Worm (Caenorhabditis elegans) whole organism, L1 larva: ENCODE results near the gene nphp-4.

ENCODE experiments used
- F16B12.6 ChIP-seq: fragments of 150-350 bp; optimal IDR thresholded peaks from 2 replicates; lab custom pipeline; 2014; ENCODE audit warnings: missing biosample characterization, missing genetic modification characterization
- Y116A8C.19 ChIP-seq: sonication (generic microtip); optimal IDR thresholded peaks from 2 replicates; lab custom pipeline; 2016; ENCODE audit warnings: missing compliant biosample characterization, missing genetic modification characterization, borderline replicate concordance
- aly-2 ChIP-seq: fragments of 150-350 bp; optimal IDR thresholded peaks from 2 replicates; lab custom pipeline; 2014; ENCODE audit warnings: missing biosample characterization, missing genetic modification characterization
- blmp-1 ChIP-seq: fragments of 150-350 bp; optimal IDR thresholded peaks from 2 replicates; lab custom pipeline; 2014; ENCODE audit warnings: missing biosample characterization, missing genetic modification characterization
- ceh-63 ChIP-seq: fragments of 200-800 bp; sonication (Bioruptor generic); optimal IDR thresholded peaks from 2 replicates; lab custom pipeline; 2018; ENCODE audit warnings: mild to moderate bottlenecking, missing genetic modification characterization, missing compliant biosample characterization
- ceh-82 ChIP-seq, 3 experiments: fragments of 150-350 bp in 1 of 3; sonication (generic microtip) in 2 of 3; optimal IDR thresholded peaks; 2 replicates each; lab custom pipeline; 2014 to 2017; ENCODE audit warnings: missing biosample characterization in 3 of 3, missing genetic modification characterization in 3 of 3
- ceh-88 ChIP-seq: fragments of 200-800 bp; sonication (Bioruptor generic); IDR thresholded peaks from 2 replicates; pipeline ENCODE4 v1.3.6; 2022; ENCODE audit warnings: missing genetic modification characterization, missing compliant biosample characterization
- ces-1 ChIP-seq: fragments of 150-350 bp; optimal IDR thresholded peaks from 2 replicates; lab custom pipeline; 2014; ENCODE audit warnings: missing biosample characterization, missing genetic modification reagents, missing genetic modification characterization
- dpl-1 ChIP-seq, 3 experiments: fragments of 150-350 bp in 2 of 3; sonication (generic microtip) in 1 of 3; optimal IDR thresholded peaks; 2 replicates each; lab custom pipeline; 2014 to 2017; ENCODE audit warnings: missing biosample characterization in 3 of 3, missing genetic modification characterization in 3 of 3, missing genetic modification reagents in 3 of 3
- dsc-1 ChIP-seq: sonication (generic microtip); optimal IDR thresholded peaks from 2 replicates; lab custom pipeline; 2016; ENCODE audit warnings: mild to moderate bottlenecking, missing genetic modification characterization, missing compliant biosample characterization
- efl-3 ChIP-seq: fragments of 200-800 bp; sonication (Bioruptor generic); optimal IDR thresholded peaks from 2 replicates; lab custom pipeline; 2018; ENCODE audit warnings: mild to moderate bottlenecking, missing genetic modification characterization, missing compliant biosample characterization
- egl-13 ChIP-seq: sonication (generic microtip); optimal IDR thresholded peaks from 2 replicates; lab custom pipeline; 2016; ENCODE audit warnings: missing genotype, missing genetic modification reagents, missing genetic modification characterization, missing compliant biosample characterization
- elt-2 ChIP-seq: sonication (generic microtip); optimal IDR thresholded peaks from 2 replicates; lab custom pipeline; 2016; ENCODE audit warnings: missing genetic modification characterization, mild to moderate bottlenecking, inconsistent platforms, missing compliant biosample characterization, missing genetic modification reagents
- fkh-10 ChIP-seq: sonication (generic microtip); optimal IDR thresholded peaks from 2 replicates; lab custom pipeline; 2017; ENCODE audit warnings: missing biosample characterization, missing genetic modification reagents, missing genetic modification characterization
- fos-1 ChIP-seq: fragments of 150-350 bp; optimal IDR thresholded peaks from 2 replicates; lab custom pipeline; 2014; ENCODE audit warnings: missing biosample characterization, missing genetic modification characterization
- hlh-4 ChIP-seq: sonication (generic microtip); optimal IDR thresholded peaks from 2 replicates; lab custom pipeline; 2016; ENCODE audit warnings: mild to moderate bottlenecking, missing genetic modification characterization, missing compliant biosample characterization
- hpl-2 ChIP-seq: fragments of 150-350 bp; optimal IDR thresholded peaks from 2 replicates; lab custom pipeline; 2014; ENCODE audit warnings: missing biosample characterization, missing genetic modification reagents, missing genetic modification characterization
- irx-1 ChIP-seq: sonication (generic microtip); optimal IDR thresholded peaks from 2 replicates; lab custom pipeline; 2016; ENCODE audit warnings: missing genetic modification characterization, missing compliant biosample characterization
- jun-1 ChIP-seq: fragments of 150-350 bp; optimal IDR thresholded peaks from 2 replicates; lab custom pipeline; 2014; ENCODE audit warnings: missing biosample characterization, missing genetic modification reagents, missing genetic modification characterization
- lin-13 ChIP-seq: fragments of 150-350 bp; optimal IDR thresholded peaks from 2 replicates; lab custom pipeline; 2014; ENCODE audit warnings: missing biosample characterization, missing genetic modification reagents, missing genetic modification characterization
- lin-14 ChIP-seq: fragments of 200-800 bp; sonication (Bioruptor generic); optimal IDR thresholded peaks from 2 replicates; lab custom pipeline; 2018; ENCODE audit warnings: mild to moderate bottlenecking, missing genetic modification characterization, moderate library complexity, missing compliant biosample characterization
- lin-15B ChIP-seq: fragments of 150-350 bp; sonication (generic microtip); optimal IDR thresholded peaks from 3 replicates; lab custom pipeline; 2014; ENCODE audit warnings: missing biosample characterization, missing genetic modification characterization
- lin-39 ChIP-seq: fragments of 150-350 bp; optimal IDR thresholded peaks from 2 replicates; lab custom pipeline; 2014; ENCODE audit warnings: missing biosample characterization, missing genetic modification reagents, missing genetic modification characterization
- lir-3 ChIP-seq: sonication (generic microtip); optimal IDR thresholded peaks from 2 replicates; lab custom pipeline; 2016; ENCODE audit warnings: mild to moderate bottlenecking, missing genetic modification characterization, moderate library complexity, missing compliant biosample characterization; ENCODE audit not compliant: poor library complexity
- lsy-2 ChIP-seq, 2 experiments: fragments of 150-350 bp; optimal IDR thresholded peaks; 2 replicates each; lab custom pipeline; 2014; ENCODE audit warnings: missing biosample characterization in 2 of 2, missing genetic modification characterization in 2 of 2
- mab-9 ChIP-seq: fragments of 200-800 bp; sonication (Bioruptor generic); IDR thresholded peaks from 2 replicates; pipeline ENCODE4 v1.3.6; 2022; ENCODE audit warnings: missing genetic modification reagents, missing genetic modification characterization, missing compliant biosample characterization
- mdl-1 ChIP-seq, 2 experiments: fragments of 150-350 bp; optimal IDR thresholded peaks; 2 replicates each; lab custom pipeline; 2014 to 2017; ENCODE audit warnings: missing biosample characterization in 2 of 2, missing genetic modification characterization in 2 of 2, inconsistent platforms in 1 of 2
- mef-2 ChIP-seq: fragments of 150-350 bp; optimal IDR thresholded peaks from 2 replicates; lab custom pipeline; 2014; ENCODE audit warnings: missing biosample characterization, missing genetic modification characterization
- nhr-11 ChIP-seq: fragments of 150-350 bp; optimal IDR thresholded peaks from 2 replicates; lab custom pipeline; 2014; ENCODE audit warnings: missing biosample characterization, missing genetic modification characterization
- nhr-20 ChIP-seq: sonication (generic microtip); optimal IDR thresholded peaks from 2 replicates; lab custom pipeline; 2016; ENCODE audit warnings: mild to moderate bottlenecking, missing genetic modification characterization, missing compliant biosample characterization
- nhr-237 ChIP-seq: fragments of 150-350 bp; optimal IDR thresholded peaks from 2 replicates; lab custom pipeline; 2014; ENCODE audit warnings: missing biosample characterization, missing genetic modification characterization
- nhr-47 ChIP-seq: sonication (generic microtip); optimal IDR thresholded peaks from 2 replicates; lab custom pipeline; 2016; ENCODE audit warnings: mild to moderate bottlenecking, missing genetic modification characterization, moderate library complexity, missing compliant biosample characterization
- nhr-71 ChIP-seq: sonication (generic microtip); optimal IDR thresholded peaks from 2 replicates; lab custom pipeline; 2016; ENCODE audit warnings: mild to moderate bottlenecking, missing genetic modification characterization, moderate library complexity, missing compliant biosample characterization
- nhr-76 ChIP-seq: sonication (generic microtip); optimal IDR thresholded peaks from 2 replicates; lab custom pipeline; 2017; ENCODE audit warnings: missing biosample characterization, missing genetic modification characterization
- nhr-90 ChIP-seq: sonication (generic microtip); optimal IDR thresholded peaks from 2 replicates; lab custom pipeline; 2016; ENCODE audit warnings: mild to moderate bottlenecking, missing genetic modification characterization, missing compliant biosample characterization; ENCODE audit not compliant: poor library complexity
- pag-3 ChIP-seq: sonication (generic microtip); optimal IDR thresholded peaks from 2 replicates; lab custom pipeline; 2017; ENCODE audit warnings: missing genetic modification characterization, mild to moderate bottlenecking, missing compliant biosample characterization, antibody characterized with exemption, borderline replicate concordance; ENCODE audit not compliant: insufficient read depth
- pax-3 ChIP-seq: fragments of 200-800 bp; sonication (Bioruptor generic); optimal IDR thresholded peaks from 2 replicates; lab custom pipeline; 2018; ENCODE audit warnings: mild to moderate bottlenecking, missing genetic modification characterization, moderate library complexity, missing compliant biosample characterization
- pqm-1 ChIP-seq: sonication (generic microtip); optimal IDR thresholded peaks from 3 replicates; lab custom pipeline; 2017; ENCODE audit warnings: missing biosample characterization, missing genetic modification characterization
- rnt-1 ChIP-seq: sonication (generic microtip); optimal IDR thresholded peaks from 2 replicates; lab custom pipeline; 2016; ENCODE audit warnings: mild to moderate bottlenecking, missing genetic modification characterization, moderate library complexity, missing compliant biosample characterization
- snpc-4 ChIP-seq: fragments of 150-350 bp; optimal IDR thresholded peaks from 2 replicates; lab custom pipeline; 2014; ENCODE audit warnings: missing biosample characterization, missing genetic modification characterization
- snu-23 ChIP-seq: sonication (generic microtip); optimal IDR thresholded peaks from 2 replicates; lab custom pipeline; 2016; ENCODE audit warnings: missing genetic modification characterization, missing compliant biosample characterization
- sptf-1 ChIP-seq: fragments of 150-350 bp; optimal IDR thresholded peaks from 2 replicates; lab custom pipeline; 2014; ENCODE audit warnings: missing biosample characterization, missing genetic modification characterization
- unc-130 ChIP-seq: fragments of 150-350 bp; optimal IDR thresholded peaks from 2 replicates; lab custom pipeline; 2017; ENCODE audit warnings: missing biosample characterization, missing genetic modification characterization, inconsistent platforms
- unc-30 ChIP-seq: sonication (generic microtip); optimal IDR thresholded peaks from 2 replicates; lab custom pipeline; 2017; ENCODE audit warnings: missing biosample characterization, missing genetic modification characterization
- unc-98 ChIP-seq: fragments of 200-800 bp; sonication (Bioruptor generic); IDR thresholded peaks from 2 replicates; pipeline ENCODE4 v1.3.6; 2022; ENCODE audit warnings: missing genetic modification characterization, missing compliant biosample characterization
- xbp-1 ChIP-seq: sonication (generic microtip); optimal IDR thresholded peaks from 2 replicates; lab custom pipeline; 2016; ENCODE audit warnings: missing genetic modification characterization, missing compliant biosample characterization
- ztf-11 ChIP-seq, 2 experiments: sonication (generic microtip); optimal IDR thresholded peaks; 2 replicates each; lab custom pipeline; 2016 to 2017; ENCODE audit warnings: missing genetic modification characterization in 2 of 2, missing biosample characterization in 1 of 2, missing compliant biosample characterization in 1 of 2
- ztf-4 ChIP-seq: fragments of 150-350 bp; optimal IDR thresholded peaks from 2 replicates; lab custom pipeline; 2014; ENCODE audit warnings: missing biosample characterization, missing genetic modification characterization

Gene nphp-4

ce11 chrV:11803518-11803994, 40.0 kb downstream of the nphp-4 start (continued):
- no peak for TF ChIP-seq ztf-4 (tag; lab: Kevin White, UChicago)
- TF ChIP-seq jun-1 = no peak
- no peak for TF ChIP-seq sptf-1 (tag; lab: Kevin White, UChicago)
- TF ChIP-seq snpc-4 (tag; lab: Kevin White, UChicago) = no peak
- TF ChIP-seq nhr-90 (tag; lab: Kevin White, UChicago) = peak; percentile 32
- no peak for TF ChIP-seq ceh-63 (GFP tag; lab: Kevin White, UChicago)
- no peak for TF ChIP-seq lin-39 (tag; lab: Kevin White, UChicago)
- TF ChIP-seq mdl-1 (tag; optimal IDR thresholded peaks at IDR 0.05; lab: Kevin White, UChicago) = no peak
- peak in 1 of 2 experiments; percentile 2 for TF ChIP-seq lsy-2 (tag; optimal IDR thresholded peaks at IDR 0.05; lab: Kevin White, UChicago)
- peak; percentile 66 for TF ChIP-seq lin-14 (GFP tag; lab: Kevin White, UChicago)
- TF ChIP-seq irx-1 (tag; lab: Kevin White, UChicago) = no peak
- TF ChIP-seq elt-2 (tag; lab: Kevin White, UChicago) = no peak
- no peak for TF ChIP-seq nhr-11
- no peak for TF ChIP-seq dpl-1 (GFP tag; optimal IDR thresholded peaks at IDR 0.05; lab: Kevin White, UChicago)
- no peak for TF ChIP-seq unc-98 (GFP tag; lab: Robert Waterston, UW)
- no peak for TF ChIP-seq pag-3 (tag; lab: Kevin White, UChicago)
- TF ChIP-seq unc-130 (tag; lab: Kevin White, UChicago) = no peak
- TF ChIP-seq egl-13 = no peak
- no peak for TF ChIP-seq Y116A8C.19 (tag; lab: Kevin White, UChicago)
- peak; percentile 85 for TF ChIP-seq blmp-1 (tag; lab: Kevin White, UChicago)
- TF ChIP-seq ceh-88 (GFP tag; lab: Robert Waterston, UW) = no peak
- peak; percentile 85 for TF ChIP-seq nhr-71
- no peak for TF ChIP-seq ces-1 (GFP tag; lab: Kevin White, UChicago)
- TF ChIP-seq dsc-1 (tag; lab: Kevin White, UChicago) = no peak
- no peak for TF ChIP-seq ztf-11 (tag; optimal IDR thresholded peaks at IDR 0.05; lab: Kevin White, UChicago)
- no peak for TF ChIP-seq mef-2
- TF ChIP-seq fos-1 (tag; lab: Kevin White, UChicago) = no peak
- no peak for TF ChIP-seq hlh-4 (tag; lab: Kevin White, UChicago)
- TF ChIP-seq F16B12.6 = no peak
- TF ChIP-seq efl-3 (GFP tag; lab: Kevin White, UChicago) = no peak
- no peak for TF ChIP-seq nhr-76 (tag; lab: Kevin White, UChicago)
- no peak for TF ChIP-seq unc-30
- no peak for TF ChIP-seq pax-3 (tag; lab: Kevin White, UChicago)
- no peak for TF ChIP-seq xbp-1 (tag; lab: Kevin White, UChicago)
- TF ChIP-seq lin-13 (GFP tag; lab: Kevin White, UChicago) = no peak
- TF ChIP-seq nhr-20 (tag; lab: Kevin White, UChicago) = peak; percentile 86
- no peak for TF ChIP-seq mab-9 (GFP tag; lab: Robert Waterston, UW)
- TF ChIP-seq lin-15B (tag; lab: Kevin White, UChicago) = no peak
- no peak for TF ChIP-seq rnt-1 (tag; lab: Kevin White, UChicago)
- TF ChIP-seq ceh-82 (tag; optimal IDR thresholded peaks at IDR 0.05; lab: Kevin White, UChicago) = no peak
- TF ChIP-seq lir-3 = no peak
- TF ChIP-seq hpl-2 (GFP tag; lab: Kevin White, UChicago) = no peak
- no peak for TF ChIP-seq fkh-10 (GFP tag; lab: Kevin White, UChicago)
- TF ChIP-seq nhr-237 (tag; lab: Kevin White, UChicago) = no peak
- TF ChIP-seq pqm-1 (tag; lab: Kevin White, UChicago) = no peak
- TF ChIP-seq nhr-47 (tag; lab: Kevin White, UChicago) = peak; percentile 49
- TF ChIP-seq snu-23 (GFP tag; lab: Kevin White, UChicago) = peak; percentile 40
- TF ChIP-seq aly-2 (tag; lab: Kevin White, UChicago) = no peak
